Fruit fly (Drosophila melanogaster) whole organism, embryonic: ENCODE measurements around the gene CG15530.

ENCODE experiments used
- Antp ChIP-seq: fragments of 200-800 bp; sonication (Bioruptor generic); optimal IDR thresholded peaks from 3 replicates; lab custom pipeline; 2016; ENCODE audit warnings: missing biosample characterization, missing genetic modification characterization
- CG10209 ChIP-seq: fragments of 200-800 bp; sonication (Bioruptor generic); optimal IDR thresholded peaks from 3 replicates; lab custom pipeline; 2017; ENCODE audit warnings: missing biosample characterization, mild to moderate bottlenecking, missing genetic modification characterization, missing genetic modification reagents
- CG10366 ChIP-seq: fragments of 200-800 bp; sonication (Bioruptor generic); IDR thresholded peaks from 2 replicates; pipeline ENCODE4 v1.3.6; 2022; ENCODE audit warnings: missing biosample characterization, missing genetic modification characterization
- CG10431 ChIP-seq: fragments of 200-800 bp; sonication (Bioruptor generic); optimal IDR thresholded peaks from 3 replicates; lab custom pipeline; 2018; ENCODE audit warnings: missing biosample characterization, mild to moderate bottlenecking, missing genetic modification characterization
- CG11398 ChIP-seq: fragments of 200-800 bp; sonication (Bioruptor generic); optimal IDR thresholded peaks from 2 replicates; lab custom pipeline; 2016; ENCODE audit warnings: missing biosample characterization, missing genetic modification characterization
- CG11504 ChIP-seq: fragments of 200-800 bp; sonication (Bioruptor generic); optimal IDR thresholded peaks from 3 replicates; lab custom pipeline; 2019; ENCODE audit warnings: missing biosample characterization, mild to moderate bottlenecking, missing genetic modification characterization, moderate library complexity
- CG12391 ChIP-seq: fragments of 200-800 bp; sonication (Bioruptor generic); optimal IDR thresholded peaks from 3 replicates; lab custom pipeline; 2018; ENCODE audit warnings: missing biosample characterization, mild to moderate bottlenecking, missing genetic modification characterization, moderate library complexity
- CG13424 ChIP-seq: fragments of 200-800 bp; sonication (Bioruptor generic); optimal IDR thresholded peaks from 2 replicates; lab custom pipeline; 2019; ENCODE audit warnings: missing biosample characterization, mild to moderate bottlenecking, missing genetic modification characterization, moderate library complexity
- CG13775 ChIP-seq: fragments of 200-800 bp; sonication (Bioruptor generic); optimal IDR thresholded peaks from 3 replicates; lab custom pipeline; 2017; ENCODE audit warnings: missing biosample characterization, mild to moderate bottlenecking, missing genetic modification characterization
- CG14050 ChIP-seq: fragments of 200-800 bp; sonication (Bioruptor generic); IDR thresholded peaks from 3 replicates; pipeline ENCODE4 v1.3.6; 2022; ENCODE audit warnings: missing biosample characterization, missing genetic modification characterization
- CG14965 ChIP-seq: fragments of 200-800 bp; sonication (Bioruptor generic); optimal IDR thresholded peaks from 2 replicates; lab custom pipeline; 2016; ENCODE audit warnings: missing biosample characterization, missing genetic modification characterization, borderline replicate concordance
- CG15514 ChIP-seq: fragments of 200-800 bp; sonication (Bioruptor generic); optimal IDR thresholded peaks from 3 replicates; lab custom pipeline; 2017; ENCODE audit warnings: missing biosample characterization, missing genetic modification characterization, mild to moderate bottlenecking, moderate library complexity, missing genetic modification reagents
- CG16779 ChIP-seq: fragments of 200-800 bp; sonication (Bioruptor generic); IDR thresholded peaks from 2 replicates; pipeline ENCODE4 v1.3.6; 2022; ENCODE audit warnings: missing biosample characterization, missing genetic modification characterization
- CG16815 ChIP-seq: fragments of 200-800 bp; sonication (Bioruptor generic); optimal IDR thresholded peaks from 3 replicates; lab custom pipeline; 2017; ENCODE audit warnings: missing biosample characterization, mild to moderate bottlenecking, missing genetic modification characterization
- CG17328 ChIP-seq: fragments of 200-800 bp; sonication (Bioruptor generic); IDR thresholded peaks from 2 replicates; pipeline ENCODE4 v1.3.6; 2022; ENCODE audit warnings: missing biosample characterization, missing genetic modification characterization
- CG17612 ChIP-seq: fragments of 200-800 bp; sonication (Bioruptor generic); IDR thresholded peaks from 2 replicates; pipeline ENCODE4 v1.3.6; 2022; ENCODE audit warnings: missing biosample characterization, missing genetic modification characterization
- CG2116 ChIP-seq: fragments of 200-800 bp; sonication (Bioruptor generic); optimal IDR thresholded peaks from 3 replicates; lab custom pipeline; 2018; ENCODE audit warnings: missing biosample characterization, mild to moderate bottlenecking, missing genetic modification characterization
- CG2199 ChIP-seq: fragments of 200-800 bp; sonication (Bioruptor generic); IDR thresholded peaks from 3 replicates; pipeline ENCODE4 v1.3.6; 2022; ENCODE audit warnings: missing biosample characterization, missing genetic modification characterization
- CG2712 ChIP-seq: fragments of 200-800 bp; optimal IDR thresholded peaks from 3 replicates; lab custom pipeline; 2019; ENCODE audit warnings: missing biosample characterization, mild to moderate bottlenecking, missing genetic modification characterization, moderate library complexity
- CG3163 ChIP-seq: fragments of 200-800 bp; sonication (Bioruptor generic); optimal IDR thresholded peaks from 3 replicates; lab custom pipeline; 2016; ENCODE audit warnings: missing biosample characterization, missing genetic modification characterization
- CG32532 ChIP-seq: fragments of 200-800 bp; sonication (Bioruptor generic); IDR thresholded peaks from 2 replicates; pipeline ENCODE4 v1.3.6; 2022; ENCODE audit warnings: missing biosample characterization, missing genetic modification characterization
- CG4328 ChIP-seq: fragments of 200-800 bp; sonication (Bioruptor generic); optimal IDR thresholded peaks from 3 replicates; lab custom pipeline; 2017; ENCODE audit warnings: missing biosample characterization, missing genetic modification reagents, missing genetic modification characterization
- CG7839 ChIP-seq: fragments of 200-800 bp; sonication (Bioruptor generic); optimal IDR thresholded peaks from 3 replicates; lab custom pipeline; 2018; ENCODE audit warnings: missing biosample characterization, mild to moderate bottlenecking, missing genetic modification characterization, moderate library complexity
- CG8089 ChIP-seq: fragments of 200-800 bp; sonication (Bioruptor generic); optimal IDR thresholded peaks from 3 replicates; lab custom pipeline; 2016; ENCODE audit warnings: missing biosample characterization, missing genetic modification characterization
- CG9817 ChIP-seq: fragments of 200-800 bp; sonication (Bioruptor generic); optimal IDR thresholded peaks from 2 replicates; lab custom pipeline; 2018; ENCODE audit warnings: missing biosample characterization, mild to moderate bottlenecking, missing genetic modification characterization, moderate library complexity
- CHES-1-like ChIP-seq: fragments of 200-800 bp; sonication (Bioruptor generic); optimal IDR thresholded peaks from 2 replicates; lab custom pipeline; 2016; ENCODE audit warnings: missing biosample characterization, missing genetic modification characterization
- CrebB ChIP-seq: fragments of 200-800 bp; sonication (Bioruptor generic); optimal IDR thresholded peaks from 3 replicates; lab custom pipeline; 2018; ENCODE audit warnings: missing biosample characterization, mild to moderate bottlenecking, missing genetic modification characterization
- HmgD ChIP-seq: fragments of 200-800 bp; sonication (Bioruptor generic); optimal IDR thresholded peaks from 3 replicates; lab custom pipeline; 2016; ENCODE audit warnings: missing biosample characterization, missing genetic modification characterization
- Hr39 ChIP-seq: fragments of >200 bp; optimal IDR thresholded peaks from 2 replicates; lab custom pipeline; 2017
- Lhr ChIP-seq: fragments of 200-800 bp; sonication (Bioruptor generic); optimal IDR thresholded peaks from 3 replicates; lab custom pipeline; 2017; ENCODE audit warnings: mild to moderate bottlenecking, missing biosample characterization, missing genetic modification reagents, missing genetic modification characterization
- Lpt ChIP-seq: fragments of >200 bp; optimal IDR thresholded peaks from 2 replicates; lab custom pipeline; 2018; ENCODE audit warnings: missing biosample characterization, missing genetic modification characterization
- Sox100B ChIP-seq: fragments of 200-800 bp; sonication (Bioruptor generic); optimal IDR thresholded peaks from 3 replicates; lab custom pipeline; 2018; ENCODE audit warnings: missing biosample characterization, mild to moderate bottlenecking, missing genetic modification characterization
- Sry-δ ChIP-seq: fragments of 200-800 bp; sonication (Bioruptor generic); optimal IDR thresholded peaks from 2 replicates; lab custom pipeline; 2016; ENCODE audit warnings: missing biosample characterization, missing genetic modification characterization
- Stat92E ChIP-seq, 3 experiments: fragments of >200 bp in 2 of 3; fragments of 200-800 bp in 1 of 3; sonication (Bioruptor generic) in 1 of 3; optimal IDR thresholded peaks; 2 replicates each; lab custom pipeline; 2017 to 2019; ENCODE audit warnings: missing biosample characterization in 3 of 3, missing genetic modification characterization in 3 of 3, mild to moderate bottlenecking in 1 of 3, moderate library complexity in 1 of 3
- Taf1 ChIP-seq: fragments of 200-800 bp; sonication (Bioruptor generic); IDR thresholded peaks from 2 replicates; pipeline ENCODE4 v1.3.6; 2022; ENCODE audit warnings: missing biosample characterization, missing genetic modification characterization
- Xbp1 ChIP-seq: fragments of 200-800 bp; sonication (Bioruptor generic); optimal IDR thresholded peaks from 3 replicates; lab custom pipeline; 2016; ENCODE audit warnings: missing biosample characterization, mild to moderate bottlenecking, missing genetic modification characterization
- bab2 ChIP-seq: fragments of 200-800 bp; sonication (Bioruptor generic); optimal IDR thresholded peaks from 2 replicates; lab custom pipeline; 2016; ENCODE audit warnings: missing biosample characterization, missing genetic modification characterization
- br ChIP-seq: fragments of >200 bp; optimal IDR thresholded peaks from 2 replicates; lab custom pipeline; 2017
- cad ChIP-seq: fragments of >200 bp; optimal IDR thresholded peaks from 2 replicates; lab custom pipeline; 2017; ENCODE audit warnings: missing biosample characterization, missing genetic modification characterization
- cas ChIP-seq: fragments of 200-800 bp; sonication (Bioruptor generic); IDR thresholded peaks from 2 replicates; pipeline ENCODE4 v1.3.6; 2022; ENCODE audit warnings: missing biosample characterization, missing genetic modification characterization
- croc ChIP-seq: fragments of 200-800 bp; sonication (Bioruptor generic); conservative IDR thresholded peaks from 3 replicates; pipeline ENCODE4 v1.3.6; 2022; ENCODE audit warnings: missing biosample characterization, missing genetic modification characterization
- emc ChIP-seq: fragments of 200-800 bp; sonication (Bioruptor generic); optimal IDR thresholded peaks from 2 replicates; lab custom pipeline; 2016; ENCODE audit warnings: missing biosample characterization, missing genetic modification characterization
- fd3F ChIP-seq: fragments of 200-800 bp; sonication (Bioruptor generic); optimal IDR thresholded peaks from 2 replicates; lab custom pipeline; 2018; ENCODE audit warnings: missing biosample characterization, mild to moderate bottlenecking, missing genetic modification characterization, moderate library complexity
- gem ChIP-seq: fragments of 200-800 bp; sonication (Bioruptor generic); optimal IDR thresholded peaks from 2 replicates; lab custom pipeline; 2019; ENCODE audit warnings: missing biosample characterization, mild to moderate bottlenecking, missing genetic modification characterization, moderate library complexity
- prd ChIP-seq, 3 experiments: fragments of >200 bp in 2 of 3; fragments of 200-800 bp in 1 of 3; sonication (Bioruptor generic) in 1 of 3; optimal IDR thresholded peaks in 2 of 3; IDR thresholded peaks in 1 of 3; 2 replicates in 2 of 3; 3 replicates in 1 of 3; pipeline versions ENCODE4 v1.3.6 to Lab custom; 2017 to 2022; ENCODE audit warnings: missing biosample characterization in 1 of 3, missing genetic modification characterization in 1 of 3
- salm ChIP-seq: fragments of 200-800 bp; sonication (Bioruptor generic); optimal IDR thresholded peaks from 2 replicates; lab custom pipeline; 2018; ENCODE audit warnings: missing biosample characterization, mild to moderate bottlenecking, missing genetic modification characterization
- sna ChIP-seq: fragments of 200-800 bp; sonication (Bioruptor generic); IDR thresholded peaks from 2 replicates; pipeline ENCODE4 v1.3.6; 2022; ENCODE audit warnings: missing biosample characterization, missing genetic modification characterization; ENCODE audit not compliant: partially characterized antibody
- sqz ChIP-seq: fragments of 200-800 bp; sonication (Bioruptor generic); optimal IDR thresholded peaks from 3 replicates; lab custom pipeline; 2018; ENCODE audit warnings: missing biosample characterization, mild to moderate bottlenecking, missing genetic modification characterization
- trem ChIP-seq: fragments of 200-800 bp; optimal IDR thresholded peaks from 3 replicates; lab custom pipeline; 2019; ENCODE audit warnings: missing biosample characterization, mild to moderate bottlenecking, missing genetic modification characterization, moderate library complexity

Gene CG15530

dm6 chr3R:30208766-30209484 lies 31.2 kb downstream of the CG15530 start, which contains the start of gene RpS7 (continued):
- TF ChIP-seq CG17328 (GFP tag; lab: Robert Waterston, UW) (peak; percentile 83), br (lab: Kevin White, UChicago) (no peak), CG7839 (tag; lab: Kevin White, UChicago) (peak; percentile 70), CG11504 (tag; lab: Kevin White, UChicago) (peak; percentile 58), sqz (GFP tag; lab: Kevin White, UChicago) (peak; percentile 71), CG8089 (GFP tag; lab: Kevin White, UChicago) (peak; percentile 27), emc (GFP tag; lab: Kevin White, UChicago) (peak; percentile 18), Stat92E (GFP tag; optimal IDR thresholded peaks at IDR 0.05; lab: Kevin White, UChicago) (peak in 1 of 3 experiments; percentile 17), CG13424 (tag; lab: Kevin White, UChicago) (peak; percentile 20), Lpt (GFP tag; lab: Kevin White, UChicago) (no peak), CG10431 (GFP tag; lab: Kevin White, UChicago) (peak; percentile 77), Taf1 (GFP tag; lab: Robert Waterston, UW) (no peak; the same call in 1 of the 2 replicates), CG17612 (GFP tag; lab: Robert Waterston, UW) (no peak), trem (tag; lab: Kevin White, UChicago) (peak; percentile 34), CG14050 (GFP tag; lab: Robert Waterston, UW) (peak; percentile 69), CrebB (tag; lab: Kevin White, UChicago) (peak; percentile 84), cad (GFP tag; lab: Kevin White, UChicago) (no peak), CG15514 (GFP tag; lab: Kevin White, UChicago) (peak; percentile 73), CG16815 (no peak), bab2 (peak; percentile 23), CG10209 (peak; percentile 64), CG10366 (GFP tag; lab: Robert Waterston, UW) (peak; percentile 73), CG2199 (GFP tag; lab: Robert Waterston, UW) (peak; percentile 75; the same call in 1 of the 3 replicates), Xbp1 (peak; percentile 37), CG4328 (GFP tag; lab: Kevin White, UChicago) (peak; percentile 76), Sox100B (GFP tag; lab: Kevin White, UChicago) (peak; percentile 87), CG11398 (peak; percentile 41), CG12391 (tag; lab: Kevin White, UChicago) (peak; percentile 72), HmgD (no peak), CG2116 (GFP tag; lab: Kevin White, UChicago) (peak; percentile 92), Antp (GFP tag; lab: Kevin White, UChicago) (no peak), CG9817 (tag; lab: Kevin White, UChicago) (peak; percentile 56), CG14965 (GFP tag; lab: Kevin White, UChicago) (no peak), gem (tag; lab: Kevin White, UChicago) (peak; percentile 45), CHES-1-like (peak; percentile 32), sna (GFP tag; lab: Robert Waterston, UW) (peak; percentile 99), CG2712 (tag; lab: Kevin White, UChicago) (peak; percentile 69), fd3F (GFP tag; lab: Kevin White, UChicago) (peak; percentile 51), cas (GFP tag; lab: Robert Waterston, UW) (no peak), croc (GFP tag; lab: Robert Waterston, UW) (peak; percentile 62; the same call in 2 of the 3 replicates), Lhr (GFP tag; lab: Kevin White, UChicago) (peak; percentile 51), CG16779 (GFP tag; lab: Robert Waterston, UW) (peak; percentile 53; the same call in 1 of the 2 replicates), CG3163 (GFP tag; lab: Kevin White, UChicago) (peak; percentile 22), CG32532 (GFP tag; lab: Robert Waterston, UW) (peak; percentile 83), salm (tag; lab: Kevin White, UChicago) (peak; percentile 76), prd (optimal IDR thresholded peaks at IDR 0.05; lab: Kevin White, UChicago) (no peak), prd (GFP tag; IDR thresholded peaks at IDR 0.05; lab: Robert Waterston, UW) (peak; percentile 44; the same call in 1 of the 3 replicates), Sry-δ (peak; percentile 93), Hr39 (lab: Kevin White, UChicago) (no peak), CG13775 (GFP tag; lab: Kevin White, UChicago) (peak; percentile 86)
